Fruit fly (Drosophila melanogaster) whole organism, embryonic: ENCODE results near the gene CG12728.

Experiments used
- Adf1 ChIP-seq: fragments of 200-800 bp; sonication (Bioruptor generic); IDR thresholded peaks from 2 replicates; pipeline ENCODE4 v1.3.6; 2022; ENCODE audit warnings: missing biosample characterization, missing genetic modification characterization
- B-H2 ChIP-seq: fragments of 200-800 bp; sonication (Bioruptor generic); optimal IDR thresholded peaks from 2 replicates; lab custom pipeline; 2018; ENCODE audit warnings: missing biosample characterization, mild to moderate bottlenecking, missing genetic modification characterization
- C15 ChIP-seq: fragments of 200-800 bp; sonication (Bioruptor generic); IDR thresholded peaks from 3 replicates; pipeline ENCODE4 v1.3.6; 2022; ENCODE audit warnings: missing biosample characterization, missing genetic modification characterization
- CG10147 ChIP-seq: fragments of 200-800 bp; sonication (Bioruptor generic); optimal IDR thresholded peaks from 2 replicates; lab custom pipeline; 2019; ENCODE audit warnings: missing biosample characterization, mild to moderate bottlenecking, missing genetic modification characterization, moderate library complexity
- CG10209 ChIP-seq: fragments of 200-800 bp; sonication (Bioruptor generic); optimal IDR thresholded peaks from 3 replicates; lab custom pipeline; 2017; ENCODE audit warnings: missing biosample characterization, mild to moderate bottlenecking, missing genetic modification characterization, missing genetic modification reagents
- CG11504 ChIP-seq: fragments of 200-800 bp; sonication (Bioruptor generic); optimal IDR thresholded peaks from 3 replicates; lab custom pipeline; 2019; ENCODE audit warnings: missing biosample characterization, mild to moderate bottlenecking, missing genetic modification characterization, moderate library complexity
- CG11560 ChIP-seq: fragments of 200-800 bp; sonication (Bioruptor generic); IDR thresholded peaks from 3 replicates; pipeline ENCODE4 v1.3.6; 2022; ENCODE audit warnings: missing biosample characterization, missing genetic modification characterization
- CG11696 ChIP-seq: fragments of 200-800 bp; sonication (Bioruptor generic); IDR thresholded peaks from 2 replicates; pipeline ENCODE4 v1.3.6; 2022; ENCODE audit warnings: missing biosample characterization, missing genetic modification characterization
- CG12219 ChIP-seq: fragments of 200-800 bp; sonication (Bioruptor generic); optimal IDR thresholded peaks from 3 replicates; lab custom pipeline; 2018; ENCODE audit warnings: missing biosample characterization, mild to moderate bottlenecking, missing genetic modification characterization
- CG14050 ChIP-seq: fragments of 200-800 bp; sonication (Bioruptor generic); IDR thresholded peaks from 3 replicates; pipeline ENCODE4 v1.3.6; 2022; ENCODE audit warnings: missing biosample characterization, missing genetic modification characterization
- CG15514 ChIP-seq: fragments of 200-800 bp; sonication (Bioruptor generic); optimal IDR thresholded peaks from 3 replicates; lab custom pipeline; 2017; ENCODE audit warnings: missing biosample characterization, missing genetic modification characterization, mild to moderate bottlenecking, moderate library complexity, missing genetic modification reagents
- CG6254 ChIP-seq: fragments of 200-800 bp; sonication (Bioruptor generic); optimal IDR thresholded peaks from 3 replicates; lab custom pipeline; 2017; ENCODE audit warnings: mild to moderate bottlenecking, missing biosample characterization, missing genetic modification reagents, missing genetic modification characterization
- CG6683 ChIP-seq: fragments of 200-800 bp; sonication (Bioruptor generic); optimal IDR thresholded peaks from 2 replicates; lab custom pipeline; 2017; ENCODE audit warnings: missing biosample characterization, mild to moderate bottlenecking, missing genetic modification characterization, missing genetic modification reagents
- CG6791 ChIP-seq: fragments of 200-800 bp; sonication (Bioruptor generic); IDR thresholded peaks from 3 replicates; pipeline ENCODE4 v1.3.6; 2022; ENCODE audit warnings: missing biosample characterization, missing genetic modification characterization; ENCODE audit not compliant: partially characterized antibody
- CG8089 ChIP-seq: fragments of 200-800 bp; sonication (Bioruptor generic); optimal IDR thresholded peaks from 3 replicates; lab custom pipeline; 2016; ENCODE audit warnings: missing biosample characterization, missing genetic modification characterization
- CG8944 ChIP-seq: fragments of 200-800 bp; sonication (Bioruptor generic); optimal IDR thresholded peaks from 3 replicates; lab custom pipeline; 2016; ENCODE audit warnings: missing biosample characterization, missing genetic modification characterization
- CG9609 ChIP-seq: fragments of 200-800 bp; sonication (Bioruptor generic); optimal IDR thresholded peaks from 3 replicates; lab custom pipeline; 2016; ENCODE audit warnings: missing biosample characterization, missing genetic modification characterization
- CG9932 ChIP-seq: fragments of 200-800 bp; sonication (Bioruptor generic); IDR thresholded peaks from 2 replicates; pipeline ENCODE4 v1.3.6; 2022; ENCODE audit warnings: missing biosample characterization, missing genetic modification characterization
- CoRest ChIP-seq: fragments of 200-800 bp; sonication (Bioruptor generic); optimal IDR thresholded peaks from 3 replicates; lab custom pipeline; 2018; ENCODE audit warnings: missing biosample characterization, mild to moderate bottlenecking, missing genetic modification characterization, moderate library complexity
- Gug ChIP-seq: fragments of 200-800 bp; sonication (Bioruptor generic); IDR thresholded peaks from 4 replicates; pipeline ENCODE4 v1.3.6; 2022; ENCODE audit warnings: missing biosample characterization, missing genetic modification characterization
- H15 ChIP-seq: fragments of 200-800 bp; sonication (Bioruptor generic); IDR thresholded peaks from 3 replicates; pipeline ENCODE4 v1.3.6; 2022; ENCODE audit warnings: missing biosample characterization, missing genetic modification characterization
- HLHmδ ChIP-seq: fragments of 200-800 bp; sonication (Bioruptor generic); optimal IDR thresholded peaks from 2 replicates; lab custom pipeline; 2018; ENCODE audit warnings: missing biosample characterization, mild to moderate bottlenecking, missing genetic modification characterization, moderate library complexity
- HmgD ChIP-seq: fragments of 200-800 bp; sonication (Bioruptor generic); optimal IDR thresholded peaks from 3 replicates; lab custom pipeline; 2016; ENCODE audit warnings: missing biosample characterization, missing genetic modification characterization
- MESR4 ChIP-seq: fragments of 200-800 bp; sonication (Bioruptor generic); optimal IDR thresholded peaks from 2 replicates; lab custom pipeline; 2018; ENCODE audit warnings: missing biosample characterization, mild to moderate bottlenecking, missing genetic modification characterization, moderate library complexity
- Meics ChIP-seq: fragments of 200-800 bp; sonication (Bioruptor generic); optimal IDR thresholded peaks from 2 replicates; lab custom pipeline; 2017; ENCODE audit warnings: missing biosample characterization, mild to moderate bottlenecking, missing genetic modification characterization
- Mrtf ChIP-seq: fragments of 200-800 bp; sonication (Bioruptor generic); IDR thresholded peaks from 3 replicates; pipeline ENCODE4 v1.3.6; 2022; ENCODE audit warnings: missing biosample characterization, missing genetic modification characterization
- NC2α ChIP-seq: fragments of 200-800 bp; sonication (Bioruptor generic); optimal IDR thresholded peaks from 2 replicates; lab custom pipeline; 2016; ENCODE audit warnings: missing biosample characterization, missing genetic modification characterization
- NFAT ChIP-seq: fragments of 200-800 bp; sonication (Bioruptor generic); IDR thresholded peaks from 2 replicates; pipeline ENCODE4 v1.3.6; 2022; ENCODE audit warnings: missing biosample characterization, missing genetic modification characterization
- Rfx ChIP-seq: fragments of 200-800 bp; sonication (Bioruptor generic); IDR thresholded peaks from 2 replicates; pipeline ENCODE4 v1.3.6; 2022; ENCODE audit warnings: missing biosample characterization, missing genetic modification characterization
- Trl ChIP-seq, 3 experiments: fragments of >200 bp in 2 of 3; fragments of 200-800 bp in 1 of 3; sonication (Bioruptor generic) in 1 of 3; optimal IDR thresholded peaks; 2 replicates in 1 of 3; 3 replicates in 2 of 3; lab custom pipeline; 2016 to 2017; ENCODE audit warnings: missing biosample characterization in 1 of 3, missing genetic modification characterization in 1 of 3
- chif ChIP-seq, 2 experiments: fragments of 200-800 bp; sonication (Bioruptor generic); optimal IDR thresholded peaks; 3 replicates each; lab custom pipeline; 2016; ENCODE audit warnings: missing biosample characterization in 2 of 2, missing genetic modification characterization in 2 of 2
- ci ChIP-seq: fragments of 200-800 bp; sonication (Bioruptor generic); IDR thresholded peaks from 3 replicates; pipeline ENCODE4 v1.3.6; 2022; ENCODE audit warnings: missing biosample characterization, missing genetic modification characterization
- dpn ChIP-seq, 2 experiments: fragments of 200-800 bp; sonication (Bioruptor generic); optimal IDR thresholded peaks; 3 replicates each; lab custom pipeline; 2016; ENCODE audit warnings: missing biosample characterization in 2 of 2, missing genetic modification characterization in 2 of 2
- gsb-n ChIP-seq: fragments of 200-800 bp; sonication (Bioruptor generic); optimal IDR thresholded peaks from 3 replicates; lab custom pipeline; 2018; ENCODE audit warnings: missing biosample characterization, mild to moderate bottlenecking, missing genetic modification characterization
- ind ChIP-seq: fragments of 200-800 bp; sonication (Bioruptor generic); optimal IDR thresholded peaks from 3 replicates; lab custom pipeline; 2016; ENCODE audit warnings: missing biosample characterization, missing genetic modification characterization
- oc ChIP-seq: fragments of 200-800 bp; sonication (Bioruptor generic); optimal IDR thresholded peaks from 2 replicates; lab custom pipeline; 2018; ENCODE audit warnings: missing biosample characterization, mild to moderate bottlenecking, missing genetic modification characterization, moderate library complexity
- pan ChIP-seq, 4 experiments: fragments of >200 bp in 3 of 4; fragments of 200-800 bp in 1 of 4; sonication (Bioruptor generic) in 1 of 4; optimal IDR thresholded peaks in 3 of 4; IDR thresholded peaks in 1 of 4; 2 replicates each; pipeline versions ENCODE4 v1.3.6 to Lab custom; 2017 to 2022; ENCODE audit warnings: missing biosample characterization in 2 of 4, missing genetic modification characterization in 2 of 4, mixed read lengths in 1 of 4
- phol ChIP-seq: fragments of 200-800 bp; sonication (Bioruptor generic); optimal IDR thresholded peaks from 3 replicates; lab custom pipeline; 2018; ENCODE audit warnings: missing biosample characterization, mild to moderate bottlenecking, missing genetic modification characterization, moderate library complexity
- pita ChIP-seq: fragments of 200-800 bp; sonication (Bioruptor generic); optimal IDR thresholded peaks from 2 replicates; lab custom pipeline; 2017; ENCODE audit warnings: missing biosample characterization, mild to moderate bottlenecking, missing genetic modification characterization
- ranshi ChIP-seq: fragments of 200-800 bp; sonication (Bioruptor generic); IDR thresholded peaks from 2 replicates; pipeline ENCODE4 v1.3.6; 2022; ENCODE audit warnings: missing biosample characterization, missing genetic modification characterization
- repo ChIP-seq: fragments of 200-800 bp; sonication (Bioruptor generic); optimal IDR thresholded peaks from 2 replicates; lab custom pipeline; 2016; ENCODE audit warnings: missing biosample characterization, missing genetic modification characterization
- scrt ChIP-seq: fragments of 200-800 bp; sonication (Bioruptor generic); optimal IDR thresholded peaks from 2 replicates; lab custom pipeline; 2018; ENCODE audit warnings: missing biosample characterization, mild to moderate bottlenecking, missing genetic modification characterization, moderate library complexity
- sd ChIP-seq: fragments of 200-800 bp; sonication (Bioruptor generic); optimal IDR thresholded peaks from 3 replicates; lab custom pipeline; 2018; ENCODE audit warnings: missing biosample characterization, mild to moderate bottlenecking, missing genetic modification characterization, moderate library complexity
- sens ChIP-seq: fragments of 200-800 bp; sonication (Bioruptor generic); peaks from one replicate; lab custom pipeline; 2016; ENCODE audit warnings: missing biosample characterization, missing genetic modification characterization
- sob ChIP-seq: fragments of 200-800 bp; sonication (Bioruptor generic); IDR thresholded peaks from 2 replicates; pipeline ENCODE4 v1.3.6; 2022; ENCODE audit warnings: missing biosample characterization, missing genetic modification characterization
- sqz ChIP-seq: fragments of 200-800 bp; sonication (Bioruptor generic); optimal IDR thresholded peaks from 3 replicates; lab custom pipeline; 2018; ENCODE audit warnings: missing biosample characterization, mild to moderate bottlenecking, missing genetic modification characterization
- ttk ChIP-seq: fragments of 200-800 bp; sonication (Bioruptor generic); IDR thresholded peaks from 2 replicates; pipeline ENCODE4 v2.1.2; 2022; ENCODE audit warnings: missing biosample characterization, missing genetic modification characterization
- zen ChIP-seq: fragments of 200-800 bp; sonication (Bioruptor generic); optimal IDR thresholded peaks from 3 replicates; lab custom pipeline; 2018; ENCODE audit warnings: missing biosample characterization, mild to moderate bottlenecking, missing genetic modification characterization, moderate library complexity

The CG12728 gene

DNA sequence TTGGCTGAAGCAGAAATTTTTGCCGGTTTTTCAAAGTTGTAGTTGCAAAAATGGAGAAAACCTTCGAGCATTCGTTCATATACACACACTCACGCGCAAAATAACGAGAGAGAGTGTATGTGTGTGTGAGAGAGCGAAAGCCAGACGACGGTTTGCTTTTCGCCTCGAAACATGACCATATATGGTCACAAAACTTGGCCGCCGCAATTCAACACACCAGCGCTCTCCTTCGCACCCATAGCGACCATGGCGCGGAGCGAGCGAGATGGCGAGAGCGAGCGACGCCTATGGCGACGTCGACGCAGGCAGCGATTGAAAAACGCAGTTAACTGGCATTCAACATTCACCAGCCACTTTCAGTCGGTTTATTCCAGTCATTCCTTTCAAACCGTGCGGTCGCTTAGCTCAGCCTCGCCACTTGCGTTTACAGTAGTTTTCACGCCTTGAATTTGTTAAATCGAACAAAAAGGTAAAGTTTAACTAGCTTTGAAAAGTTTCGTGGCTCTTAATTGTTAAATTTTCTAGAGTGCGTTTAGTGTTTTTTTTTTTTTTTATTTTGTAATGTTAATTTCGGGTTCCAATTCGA, 40.7 kb upstream of the CG12728 start (continued):
- TF ChIP-seq phol (tag; lab: Kevin White, UChicago) (peak; percentile 62), CG8089 (GFP tag; lab: Kevin White, UChicago) (peak; percentile 43), CG9609 (GFP tag; lab: Kevin White, UChicago) (peak; percentile 26), gsb-n (peak; percentile 47), HmgD (GFP tag; lab: Kevin White, UChicago) (peak; percentile 59), CG10209 (GFP tag; lab: Kevin White, UChicago) (peak; percentile 33), sd (peak; percentile 74), CoRest (tag; lab: Kevin White, UChicago) (no peak), CG11504 (tag; lab: Kevin White, UChicago) (peak; percentile 24), CG14050 (no peak), pan (optimal IDR thresholded peaks at IDR 0.05; lab: Kevin White, UChicago) (no peak), pan (GFP tag; optimal IDR thresholded peaks at IDR 0.05 in 1 of 2, IDR thresholded peaks at IDR 0.05 in 1 of 2) (peak in 1 of 2 experiments; percentile 43), ci (GFP tag; lab: Robert Waterston, UW) (peak; percentile 70), NFAT (GFP tag; lab: Robert Waterston, UW) (peak; percentile 32; the same call in 1 of the 2 replicates), oc (tag; lab: Kevin White, UChicago) (peak; percentile 17), sens (GFP tag; lab: Kevin White, UChicago) (peak; percentile 92), HLHmδ (GFP tag; lab: Kevin White, UChicago) (peak; percentile 5), scrt (GFP tag; lab: Kevin White, UChicago) (peak; percentile 62), sqz (GFP tag; lab: Kevin White, UChicago) (peak; percentile 28), B-H2 (peak; percentile 34), H15 (GFP tag; lab: Robert Waterston, UW) (no peak), NC2α (GFP tag; lab: Kevin White, UChicago) (no peak), dpn (GFP tag; optimal IDR thresholded peaks at IDR 0.05; lab: Kevin White, UChicago) (peak in 1 of 2 experiments; percentile 19), Trl (optimal IDR thresholded peaks at IDR 0.05; lab: Kevin White, UChicago) (peak; percentile 65), Trl (GFP tag; optimal IDR thresholded peaks at IDR 0.05; lab: Kevin White, UChicago) (peak; percentile 29), sob (GFP tag; lab: Robert Waterston, UW) (peak; percentile 54; the same call in 1 of the 2 replicates), pita (no peak), MESR4 (GFP tag; lab: Kevin White, UChicago) (no peak), zen (tag; lab: Kevin White, UChicago) (peak; percentile 5), Gug (GFP tag; lab: Robert Waterston, UW) (0 out of 4 replicates have a peak, but pooled peaks have one; percentile 13), CG11696 (GFP tag; lab: Robert Waterston, UW) (0 out of 2 replicates have a peak, but pooled peaks have one; percentile 11), CG6683 (no peak), Mrtf (GFP tag; lab: Robert Waterston, UW) (peak; percentile 57; the same call in 1 of the 3 replicates), Rfx (GFP tag; lab: Robert Waterston, UW) (peak; percentile 44; the same call in 1 of the 2 replicates), C15 (GFP tag; lab: Robert Waterston, UW) (no peak), CG9932 (GFP tag; lab: Robert Waterston, UW) (peak; percentile 64), ranshi (GFP tag; lab: Robert Waterston, UW) (peak; percentile 40; the same call in 1 of the 2 replicates), ind (GFP tag; lab: Kevin White, UChicago) (no peak), ttk (no peak), CG10147 (GFP tag; lab: Kevin White, UChicago) (no peak), Meics (GFP tag; lab: Kevin White, UChicago) (peak; percentile 22), repo (no peak), Adf1 (peak; percentile 99), chif (GFP tag; optimal IDR thresholded peaks at IDR 0.05; lab: Kevin White, UChicago) (peak; percentile 9 to 25), CG6254 (GFP tag; lab: Kevin White, UChicago) (peak; percentile 13), CG8944 (peak; percentile 0), CG15514 (GFP tag; lab: Kevin White, UChicago) (peak; percentile 39), CG6791 (GFP tag; lab: Robert Waterston, UW) (0 out of 3 replicates have a peak, but pooled peaks have one; percentile 19), CG12219 (GFP tag; lab: Kevin White, UChicago) (no peak), CG11560 (no peak)
